Worm (Caenorhabditis elegans) whole organism, L1 larva: ENCODE data around the gene C30E1.4.

Experiments used
- C04F5.9 ChIP-seq: sonication (generic microtip); optimal IDR thresholded peaks from 2 replicates; lab custom pipeline; 2016; ENCODE audit warnings: missing genetic modification characterization, missing compliant biosample characterization
- C34B4.2 ChIP-seq: sonication (generic microtip); optimal IDR thresholded peaks from 2 replicates; lab custom pipeline; 2017; ENCODE audit warnings: mild to moderate bottlenecking, missing genetic modification characterization, missing compliant biosample characterization
- F16B12.6 ChIP-seq: fragments of 150-350 bp; optimal IDR thresholded peaks from 2 replicates; lab custom pipeline; 2014; ENCODE audit warnings: missing biosample characterization, missing genetic modification characterization
- Y116A8C.19 ChIP-seq: sonication (generic microtip); optimal IDR thresholded peaks from 2 replicates; lab custom pipeline; 2016; ENCODE audit warnings: missing compliant biosample characterization, missing genetic modification characterization, borderline replicate concordance
- ama-1 ChIP-seq: fragments of 150-350 bp; optimal IDR thresholded peaks from 2 replicates; lab custom pipeline; 2014
- ceh-63 ChIP-seq: fragments of 200-800 bp; sonication (Bioruptor generic); optimal IDR thresholded peaks from 2 replicates; lab custom pipeline; 2018; ENCODE audit warnings: mild to moderate bottlenecking, missing genetic modification characterization, missing compliant biosample characterization
- ceh-8 ChIP-seq: fragments of 200-800 bp; sonication (Bioruptor generic); optimal IDR thresholded peaks from 2 replicates; lab custom pipeline; 2018; ENCODE audit warnings: mild to moderate bottlenecking, missing genetic modification characterization, moderate library complexity, missing compliant biosample characterization
- dsc-1 ChIP-seq: sonication (generic microtip); optimal IDR thresholded peaks from 2 replicates; lab custom pipeline; 2016; ENCODE audit warnings: mild to moderate bottlenecking, missing genetic modification characterization, missing compliant biosample characterization
- efl-1 ChIP-seq, 4 experiments: fragments of 150-350 bp; optimal IDR thresholded peaks in 3 of 4; peaks in 1 of 4; 1 replicate in 1 of 4; 2 replicates in 3 of 4; lab custom pipeline; 2014; ENCODE audit warnings: missing biosample characterization in 2 of 4, missing genetic modification characterization in 2 of 4, missing genetic modification reagents in 2 of 4
- efl-3 ChIP-seq: fragments of 200-800 bp; sonication (Bioruptor generic); optimal IDR thresholded peaks from 2 replicates; lab custom pipeline; 2018; ENCODE audit warnings: mild to moderate bottlenecking, missing genetic modification characterization, missing compliant biosample characterization
- egl-27 ChIP-seq, 2 experiments: fragments of 150-350 bp in 1 of 2; sonication (generic microtip); optimal IDR thresholded peaks; 3 replicates each; lab custom pipeline; 2017 to 2018; ENCODE audit warnings: missing biosample characterization in 2 of 2, missing genetic modification characterization in 2 of 2, missing genetic modification reagents in 2 of 2
- elt-2 ChIP-seq: sonication (generic microtip); optimal IDR thresholded peaks from 2 replicates; lab custom pipeline; 2016; ENCODE audit warnings: missing genetic modification characterization, mild to moderate bottlenecking, inconsistent platforms, missing compliant biosample characterization, missing genetic modification reagents
- elt-3 ChIP-seq, 6 experiments: fragments of 150-350 bp in 1 of 6; sonication (generic microtip); optimal IDR thresholded peaks; 2 replicates each; lab custom pipeline; 2017 to 2018; ENCODE audit warnings: missing biosample characterization in 6 of 6, missing genetic modification characterization in 6 of 6, inconsistent platforms in 1 of 6
- ets-5 ChIP-seq: fragments of 200-800 bp; sonication (Bioruptor generic); IDR thresholded peaks from 2 replicates; pipeline ENCODE4 v1.3.6; 2022; ENCODE audit warnings: missing genetic modification characterization, missing compliant biosample characterization
- fkh-10 ChIP-seq: sonication (generic microtip); optimal IDR thresholded peaks from 2 replicates; lab custom pipeline; 2017; ENCODE audit warnings: missing biosample characterization, missing genetic modification reagents, missing genetic modification characterization
- fkh-4 ChIP-seq: sonication (generic microtip); optimal IDR thresholded peaks from 2 replicates; lab custom pipeline; 2016; ENCODE audit warnings: missing compliant biosample characterization, missing genetic modification characterization, borderline replicate concordance
- fkh-8 ChIP-seq: sonication (generic microtip); optimal IDR thresholded peaks from 2 replicates; lab custom pipeline; 2016; ENCODE audit warnings: mild to moderate bottlenecking, missing genetic modification characterization, missing compliant biosample characterization
- grh-1 ChIP-seq: fragments of 200-800 bp; sonication (Bioruptor generic); IDR thresholded peaks from 2 replicates; pipeline ENCODE4 v1.3.6; 2022; ENCODE audit warnings: missing genetic modification reagents, missing genetic modification characterization, missing compliant biosample characterization
- hlh-17 ChIP-seq: fragments of 200-800 bp; sonication (Bioruptor generic); optimal IDR thresholded peaks from 2 replicates; lab custom pipeline; 2018; ENCODE audit warnings: missing genetic modification characterization, mild to moderate bottlenecking, missing compliant biosample characterization, moderate library complexity, borderline replicate concordance
- hpl-2 ChIP-seq: fragments of 150-350 bp; optimal IDR thresholded peaks from 2 replicates; lab custom pipeline; 2014; ENCODE audit warnings: missing biosample characterization, missing genetic modification reagents, missing genetic modification characterization
- irx-1 ChIP-seq: sonication (generic microtip); optimal IDR thresholded peaks from 2 replicates; lab custom pipeline; 2016; ENCODE audit warnings: missing genetic modification characterization, missing compliant biosample characterization
- jun-1 ChIP-seq: fragments of 150-350 bp; optimal IDR thresholded peaks from 2 replicates; lab custom pipeline; 2014; ENCODE audit warnings: missing biosample characterization, missing genetic modification reagents, missing genetic modification characterization
- lin-15B ChIP-seq: fragments of 150-350 bp; sonication (generic microtip); optimal IDR thresholded peaks from 3 replicates; lab custom pipeline; 2014; ENCODE audit warnings: missing biosample characterization, missing genetic modification characterization
- lir-3 ChIP-seq: sonication (generic microtip); optimal IDR thresholded peaks from 2 replicates; lab custom pipeline; 2016; ENCODE audit warnings: mild to moderate bottlenecking, missing genetic modification characterization, moderate library complexity, missing compliant biosample characterization; ENCODE audit not compliant: poor library complexity
- mab-9 ChIP-seq: fragments of 200-800 bp; sonication (Bioruptor generic); IDR thresholded peaks from 2 replicates; pipeline ENCODE4 v1.3.6; 2022; ENCODE audit warnings: missing genetic modification reagents, missing genetic modification characterization, missing compliant biosample characterization
- mdl-1 ChIP-seq, 2 experiments: fragments of 150-350 bp; optimal IDR thresholded peaks; 2 replicates each; lab custom pipeline; 2014 to 2017; ENCODE audit warnings: missing biosample characterization in 2 of 2, missing genetic modification characterization in 2 of 2, inconsistent platforms in 1 of 2
- mep-1 ChIP-seq: fragments of 150-350 bp; optimal IDR thresholded peaks from 2 replicates; lab custom pipeline; 2014; ENCODE audit warnings: missing biosample characterization, missing genetic modification characterization
- nhr-11 ChIP-seq: fragments of 150-350 bp; optimal IDR thresholded peaks from 2 replicates; lab custom pipeline; 2014; ENCODE audit warnings: missing biosample characterization, missing genetic modification characterization
- nhr-19 ChIP-seq: fragments of 200-800 bp; sonication (Bioruptor generic); conservative IDR thresholded peaks from 2 replicates; pipeline ENCODE4 v1.3.6; 2022; ENCODE audit warnings: missing genetic modification characterization, missing compliant biosample characterization
- nhr-237 ChIP-seq: fragments of 150-350 bp; optimal IDR thresholded peaks from 2 replicates; lab custom pipeline; 2014; ENCODE audit warnings: missing biosample characterization, missing genetic modification characterization
- nhr-77 ChIP-seq: fragments of 150-350 bp; optimal IDR thresholded peaks from 2 replicates; lab custom pipeline; 2014; ENCODE audit warnings: missing biosample characterization, missing genetic modification characterization
- nhr-85 ChIP-seq: sonication (generic microtip); peaks from one replicate; lab custom pipeline; 2016; ENCODE audit warnings: missing genetic modification characterization, inconsistent platforms, missing compliant biosample characterization
- nhr-90 ChIP-seq: sonication (generic microtip); optimal IDR thresholded peaks from 2 replicates; lab custom pipeline; 2016; ENCODE audit warnings: mild to moderate bottlenecking, missing genetic modification characterization, missing compliant biosample characterization; ENCODE audit not compliant: poor library complexity
- pag-3 ChIP-seq: sonication (generic microtip); optimal IDR thresholded peaks from 2 replicates; lab custom pipeline; 2017; ENCODE audit warnings: missing genetic modification characterization, mild to moderate bottlenecking, missing compliant biosample characterization, antibody characterized with exemption, borderline replicate concordance; ENCODE audit not compliant: insufficient read depth
- snpc-4 ChIP-seq: fragments of 150-350 bp; optimal IDR thresholded peaks from 2 replicates; lab custom pipeline; 2014; ENCODE audit warnings: missing biosample characterization, missing genetic modification characterization
- snu-23 ChIP-seq: sonication (generic microtip); optimal IDR thresholded peaks from 2 replicates; lab custom pipeline; 2016; ENCODE audit warnings: missing genetic modification characterization, missing compliant biosample characterization
- sox-4 ChIP-seq: sonication (generic microtip); optimal IDR thresholded peaks from 2 replicates; lab custom pipeline; 2016; ENCODE audit warnings: missing genetic modification characterization, missing compliant biosample characterization
- unc-130 ChIP-seq: fragments of 150-350 bp; optimal IDR thresholded peaks from 2 replicates; lab custom pipeline; 2017; ENCODE audit warnings: missing biosample characterization, missing genetic modification characterization, inconsistent platforms
- unc-30 ChIP-seq: sonication (generic microtip); optimal IDR thresholded peaks from 2 replicates; lab custom pipeline; 2017; ENCODE audit warnings: missing biosample characterization, missing genetic modification characterization
- unc-62 ChIP-seq: fragments of 150-350 bp; optimal IDR thresholded peaks from 2 replicates; lab custom pipeline; 2014; ENCODE audit warnings: missing biosample characterization, missing genetic modification reagents, missing genetic modification characterization
- unc-86 ChIP-seq: sonication (generic microtip); optimal IDR thresholded peaks from 2 replicates; lab custom pipeline; 2016; ENCODE audit warnings: missing genetic modification characterization, missing compliant biosample characterization
- unc-98 ChIP-seq: fragments of 200-800 bp; sonication (Bioruptor generic); IDR thresholded peaks from 2 replicates; pipeline ENCODE4 v1.3.6; 2022; ENCODE audit warnings: missing genetic modification characterization, missing compliant biosample characterization
- vab-15 ChIP-seq: sonication (generic microtip); optimal IDR thresholded peaks from 2 replicates; lab custom pipeline; 2017; ENCODE audit warnings: missing genotype, mild to moderate bottlenecking, missing genetic modification characterization, missing compliant biosample characterization
- xbp-1 ChIP-seq: sonication (generic microtip); optimal IDR thresholded peaks from 2 replicates; lab custom pipeline; 2016; ENCODE audit warnings: missing genetic modification characterization, missing compliant biosample characterization
- zag-1 ChIP-seq: fragments of 150-350 bp; optimal IDR thresholded peaks from 2 replicates; lab custom pipeline; 2014; ENCODE audit warnings: missing biosample characterization, missing genetic modification characterization
- ztf-11 ChIP-seq, 2 experiments: sonication (generic microtip); optimal IDR thresholded peaks; 2 replicates each; lab custom pipeline; 2016 to 2017; ENCODE audit warnings: missing genetic modification characterization in 2 of 2, missing biosample characterization in 1 of 2, missing compliant biosample characterization in 1 of 2

The C30E1.4 gene

ce11 chrX:16952859-16953258 lies 29.1 kb downstream of the C30E1.4 start, which contains the start of gene F52G3.8:
Gene F52G3.8 (minus strand): TSS chrX:16952959.
- TF ChIP-seq ceh-8 (GFP tag; lab: Kevin White, UChicago): no peak
- TF ChIP-seq C34B4.2: no peak
- no peak for TF ChIP-seq unc-62
- no peak for TF ChIP-seq grh-1 (GFP tag; lab: Robert Waterston, UW)
- TF ChIP-seq nhr-85: no peak
- TF ChIP-seq fkh-8: no peak
- TF ChIP-seq F16B12.6: no peak
- no peak for TF ChIP-seq vab-15 (tag; lab: Kevin White, UChicago)
- no peak for TF ChIP-seq zag-1 (tag; lab: Kevin White, UChicago)
- TF ChIP-seq sox-4: no peak
- TF ChIP-seq nhr-237 (tag; lab: Kevin White, UChicago): no peak
- TF ChIP-seq ztf-11 (tag; optimal IDR thresholded peaks at IDR 0.05; lab: Kevin White, UChicago): no peak
- no peak for TF ChIP-seq lin-15B (tag; lab: Kevin White, UChicago)
- no peak for TF ChIP-seq mab-9 (GFP tag; lab: Robert Waterston, UW)
- no peak for TF ChIP-seq unc-30 (tag; lab: Kevin White, UChicago)
- TF ChIP-seq nhr-77: no peak
- TF ChIP-seq snpc-4 (tag; lab: Kevin White, UChicago): no peak
- no peak for TF ChIP-seq ceh-63
- no peak for TF ChIP-seq unc-86 (tag; lab: Kevin White, UChicago)
- TF ChIP-seq lir-3 (tag; lab: Kevin White, UChicago): no peak

- TF ChIP-seq efl-1 (optimal IDR thresholded peaks at IDR 0.05; lab: Kevin White, UChicago): no peak
- peak in 1 of 2 experiments; percentile 72 for TF ChIP-seq efl-1 (GFP tag; optimal IDR thresholded peaks at IDR 0.05 in 1 of 2; lab: Kevin White, UChicago)
- TF ChIP-seq fkh-4 (tag; lab: Kevin White, UChicago): peak; percentile 67
- no peak for TF ChIP-seq Y116A8C.19
- TF ChIP-seq dsc-1 (tag; lab: Kevin White, UChicago): peak; percentile 88
Measured at ce11 chrX:16958015-16958414, 34.3 kb downstream of the C30E1.4 start.

- peak; percentile 48 for TF ChIP-seq dsc-1 (tag; lab: Kevin White, UChicago)
- no peak for TF ChIP-seq F16B12.6
Measured at ce11 chrX:16960346-16960745, 36.6 kb downstream of the C30E1.4 start.

- TF ChIP-seq xbp-1 (peak; percentile 69), nhr-11 (tag; lab: Kevin White, UChicago) (no peak), ets-5 (GFP tag; lab: Robert Waterston, UW) (no peak), pag-3 (tag; lab: Kevin White, UChicago) (no peak), irx-1 (tag; lab: Kevin White, UChicago) (peak; percentile 70), snu-23 (GFP tag; lab: Kevin White, UChicago) (peak; percentile 93), egl-27 (tag; optimal IDR thresholded peaks at IDR 0.05; lab: Kevin White, UChicago) (peak; percentile 62 to 77), mdl-1 (tag; optimal IDR thresholded peaks at IDR 0.05; lab: Kevin White, UChicago) (peak in 1 of 2 experiments; percentile 91), ama-1 (lab: Kevin White, UChicago) (no peak), nhr-19 (GFP tag; lab: Robert Waterston, UW) (peak; percentile 82), nhr-77 (peak; percentile 67), mep-1 (tag; lab: Kevin White, UChicago) (peak; percentile 77), elt-2 (tag; lab: Kevin White, UChicago) (peak; percentile 53), jun-1 (tag; lab: Kevin White, UChicago) (peak; percentile 84), unc-130 (tag; lab: Kevin White, UChicago) (peak; percentile 90), nhr-90 (tag; lab: Kevin White, UChicago) (peak; percentile 65), hpl-2 (GFP tag; lab: Kevin White, UChicago) (no peak), C34B4.2 (no peak), efl-1 (optimal IDR thresholded peaks at IDR 0.05; lab: Kevin White, UChicago) (peak; percentile 63 to 76), efl-1 (GFP tag; optimal IDR thresholded peaks at IDR 0.05 in 1 of 2; lab: Kevin White, UChicago) (peak in 1 of 2 experiments; percentile 29), efl-3 (no peak), hlh-17 (GFP tag; lab: Kevin White, UChicago) (no peak), ceh-63 (no peak), unc-98 (GFP tag; lab: Robert Waterston, UW) (no peak), ceh-8 (GFP tag; lab: Kevin White, UChicago) (peak; percentile 55), C04F5.9 (tag; lab: Kevin White, UChicago) (no peak), fkh-10 (GFP tag; lab: Kevin White, UChicago) (peak; percentile 88), fkh-8 (peak; percentile 88), elt-3 (tag; optimal IDR thresholded peaks at IDR 0.05; lab: Kevin White, UChicago) (peak in 2 of 6 experiments; percentile 57 to 67)
Measured at ce11 chrX:16961387-16961786, 37.7 kb downstream of the C30E1.4 start.
